Fruit fly (Drosophila melanogaster) whole organism: Measurements from ENCODE around the gene CG33120.

Experiments used
- CG8478 ChIP-seq: fragments of >200 bp; optimal IDR thresholded peaks from 2 replicates; lab custom pipeline; 2018; ENCODE audit warnings: inconsistent platforms
- Dll ChIP-seq: fragments of >200 bp; optimal IDR thresholded peaks from 2 replicates; lab custom pipeline; 2017
- pan ChIP-seq: fragments of >200 bp; optimal IDR thresholded peaks from 2 replicates; lab custom pipeline; 2017
- psq ChIP-seq: fragments of >200 bp; optimal IDR thresholded peaks from 2 replicates; lab custom pipeline; 2017
- usp ChIP-seq: fragments of >200 bp; optimal IDR thresholded peaks from 2 replicates; lab custom pipeline; 2017; ENCODE audit warnings: missing biosample characterization, missing genetic modification characterization, mixed read lengths

dm6 chr2L:18878439-18878838, 34.1 kb upstream of the CG33120 start:
- TF ChIP-seq psq (lab: Kevin White, UChicago) (no peak), CG8478 (lab: Kevin White, UChicago) (no peak), pan (no peak), usp (GFP tag; lab: Kevin White, UChicago) (no peak), Dll (no peak)
